Comparison of ENCODE assay signal across 3 fruit fly cellular contexts in the genomic region with DNA sequence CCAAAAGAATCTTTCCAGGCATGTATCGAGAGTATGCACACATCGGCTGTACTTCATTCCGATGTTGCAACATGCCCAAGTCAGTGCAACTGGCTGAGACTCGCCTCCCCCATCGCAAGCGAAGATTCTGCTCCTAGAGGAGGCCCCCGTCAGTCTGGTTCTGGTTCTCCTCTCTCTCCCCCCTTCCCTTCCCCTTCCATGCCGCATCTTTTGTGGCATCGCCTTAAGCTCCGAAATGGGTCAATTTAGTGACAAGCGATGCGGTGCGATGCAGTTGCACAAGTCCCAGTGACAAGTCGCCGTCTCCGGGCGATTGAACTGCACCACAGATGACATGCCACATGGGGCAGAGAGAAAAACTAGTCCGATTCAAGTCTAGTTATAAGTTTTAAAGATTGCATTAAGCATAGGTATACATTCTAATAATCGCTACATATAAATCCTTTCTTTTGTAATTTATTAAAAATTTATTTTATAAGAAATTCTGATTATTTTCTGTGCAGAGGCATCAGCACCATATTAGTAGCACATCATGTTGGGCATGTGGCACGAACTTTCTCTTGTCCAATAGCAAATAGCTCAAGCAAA.
TF ChIP-seq lines count a peak whose summit lies in the region.

No protein-coding gene starts in this region.

- TF ChIP-seq CTCF in whole organism, embryonic (GFP tag; optimal IDR thresholded peaks at IDR 0.05; lab: Kevin White, UChicago) = no peak

TF ChIP-seq in whole organism, embryonic, 481 proteins besides CTCF, POLR2A, EP300 and RAD21 (continues in another document):
- TF ChIP-seq Atf6 (GFP tag; IDR thresholded peaks at IDR 0.05; lab: Robert Waterston, UW) (no peak), CG3838 (GFP tag; optimal IDR thresholded peaks at IDR 0.05; lab: Kevin White, UChicago) (no peak), bsh (GFP tag; optimal IDR thresholded peaks at IDR 0.05; lab: Kevin White, UChicago) (peak in 1 of 2 experiments; percentile 32), CG17361 (GFP tag; IDR thresholded peaks at IDR 0.05; lab: Robert Waterston, UW) (0 out of 3 replicates have a peak, but pooled peaks have one; percentile 7), sima (GFP tag; optimal IDR thresholded peaks at IDR 0.05; lab: Kevin White, UChicago) (no peak), HHEX (GFP tag; optimal IDR thresholded peaks at IDR 0.05; lab: Kevin White, UChicago) (no peak), CG7556 (GFP tag; optimal IDR thresholded peaks at IDR 0.05; lab: Kevin White, UChicago) (no peak), CG12219 (GFP tag; optimal IDR thresholded peaks at IDR 0.05; lab: Kevin White, UChicago) (no peak), CG4707 (GFP tag; optimal IDR thresholded peaks at IDR 0.05; lab: Kevin White, UChicago) (no peak), CG12299 (tag; optimal IDR thresholded peaks at IDR 0.05; lab: Kevin White, UChicago) (no peak), scrt (GFP tag; optimal IDR thresholded peaks at IDR 0.05; lab: Kevin White, UChicago) (no peak), CG3065 (GFP tag; optimal IDR thresholded peaks at IDR 0.05; lab: Kevin White, UChicago) (no peak), ash1 (GFP tag; optimal IDR thresholded peaks at IDR 0.05; lab: Kevin White, UChicago) (no peak), crol (GFP tag; IDR thresholded peaks at IDR 0.05; lab: Robert Waterston, UW) (peak; percentile 64), cato (GFP tag; optimal IDR thresholded peaks at IDR 0.05; lab: Kevin White, UChicago; ENCODE audit: borderline replicate concordance) (no peak), pb (GFP tag; optimal IDR thresholded peaks at IDR 0.05; lab: Kevin White, UChicago) (no peak), Atf3 (GFP tag; optimal IDR thresholded peaks at IDR 0.05; lab: Kevin White, UChicago) (no peak), pzg (GFP tag; optimal IDR thresholded peaks at IDR 0.05; lab: Kevin White, UChicago) (no peak), Myb (GFP tag; optimal IDR thresholded peaks at IDR 0.05; lab: Kevin White, UChicago) (no peak), wdn (GFP tag; IDR thresholded peaks at IDR 0.05; lab: Robert Waterston, UW) (no peak), Gug (GFP tag; IDR thresholded peaks at IDR 0.05; lab: Robert Waterston, UW) (no peak), PHDP (tag; optimal IDR thresholded peaks at IDR 0.05; lab: Kevin White, UChicago) (no peak), Lpt (GFP tag; optimal IDR thresholded peaks at IDR 0.05; lab: Kevin White, UChicago) (no peak), CG3847 (GFP tag; IDR thresholded peaks at IDR 0.05; lab: Robert Waterston, UW) (no peak), CG12942 (GFP tag; optimal IDR thresholded peaks at IDR 0.05; lab: Kevin White, UChicago) (no peak), CG11456 (GFP tag; IDR thresholded peaks at IDR 0.05; lab: Robert Waterston, UW) (no peak), CG8281 (tag; optimal IDR thresholded peaks at IDR 0.05; lab: Kevin White, UChicago) (no peak), CG15696 (tag; optimal IDR thresholded peaks at IDR 0.05; lab: Kevin White, UChicago) (no peak), hth (optimal IDR thresholded peaks at IDR 0.05; lab: Kevin White, UChicago) (no peak)

TF ChIP-seq in whole organism, prepupa, 60 proteins besides CTCF, POLR2A, EP300 and RAD21 (continues in another document):
- TF ChIP-seq Eip93F (GFP tag; optimal IDR thresholded peaks at IDR 0.05; lab: Kevin White, UChicago) (no peak), Ets96B (tag; optimal IDR thresholded peaks at IDR 0.05; lab: Kevin White, UChicago) (peak; percentile 1), CG7368 (GFP tag; optimal IDR thresholded peaks at IDR 0.05; lab: Kevin White, UChicago) (no peak), CG10631 (GFP tag; optimal IDR thresholded peaks at IDR 0.05; lab: Kevin White, UChicago) (peak; percentile 32), salr (GFP tag; optimal IDR thresholded peaks at IDR 0.05; lab: Kevin White, UChicago) (peak in 1 of 2 experiments; percentile 40), CG9139 (GFP tag; optimal IDR thresholded peaks at IDR 0.05; lab: Kevin White, UChicago) (no peak), Sox15 (GFP tag; optimal IDR thresholded peaks at IDR 0.05; lab: Kevin White, UChicago) (no peak), CG15336 (GFP tag; IDR thresholded peaks at IDR 0.05; lab: Robert Waterston, UW) (peak; percentile 74), Hr38 (GFP tag; optimal IDR thresholded peaks at IDR 0.05; lab: Kevin White, UChicago) (no peak), vri (GFP tag; optimal IDR thresholded peaks at IDR 0.05; lab: Kevin White, UChicago) (no peak), ss (GFP tag; optimal IDR thresholded peaks at IDR 0.05; lab: Kevin White, UChicago) (peak; percentile 3 to 28), spab (GFP tag; optimal IDR thresholded peaks at IDR 0.05; lab: Kevin White, UChicago) (no peak), acj6 (GFP tag; optimal IDR thresholded peaks at IDR 0.05; lab: Kevin White, UChicago) (peak; percentile 36), CG11762 (GFP tag; optimal IDR thresholded peaks at IDR 0.05; lab: Kevin White, UChicago; ENCODE audit: insufficient read depth) (peak; percentile 11), CG4318 (GFP tag; optimal IDR thresholded peaks at IDR 0.05; lab: Kevin White, UChicago) (peak; percentile 54), fkh (GFP tag; optimal IDR thresholded peaks at IDR 0.05; lab: Kevin White, UChicago) (no peak), CG6808 (GFP tag; optimal IDR thresholded peaks at IDR 0.05; lab: Kevin White, UChicago) (no peak), CG8632 (GFP tag; optimal IDR thresholded peaks at IDR 0.05; lab: Kevin White, UChicago) (peak; percentile 9), CG32006 (GFP tag; optimal IDR thresholded peaks at IDR 0.05; lab: Kevin White, UChicago) (peak; percentile 78), CG6792 (GFP tag; optimal IDR thresholded peaks at IDR 0.05; lab: Kevin White, UChicago) (no peak), CG3032 (tag; optimal IDR thresholded peaks at IDR 0.05; lab: Kevin White, UChicago) (peak; percentile 20), Gug (GFP tag; IDR thresholded peaks at IDR 0.05; lab: Robert Waterston, UW) (peak; percentile 20; the same call in 1 of the 2 replicates), Eip75B (GFP tag; optimal IDR thresholded peaks at IDR 0.05; lab: Kevin White, UChicago) (no peak), Eip78C (GFP tag; lab: Kevin White, UChicago) (peak; percentile 83), CG8119 (GFP tag; IDR thresholded peaks at IDR 0.05; lab: Robert Waterston, UW) (peak; percentile 65), Lpt (GFP tag; optimal IDR thresholded peaks at IDR 0.05; lab: Kevin White, UChicago) (no peak), topi (GFP tag; optimal IDR thresholded peaks at IDR 0.05; lab: Kevin White, UChicago) (no peak), CG6276 (GFP tag; optimal IDR thresholded peaks at IDR 0.05; lab: Kevin White, UChicago) (peak; percentile 38), Hr39 (GFP tag; optimal IDR thresholded peaks at IDR 0.05; lab: Kevin White, UChicago) (no peak), CG10669 (GFP tag; optimal IDR thresholded peaks at IDR 0.05; lab: Kevin White, UChicago) (peak; percentile 7)

TF ChIP-seq in whole organism, pupa, 21 proteins besides CTCF, POLR2A, EP300 and RAD21:
- TF ChIP-seq Pif1A (GFP tag; optimal IDR thresholded peaks at IDR 0.05; lab: Kevin White, UChicago) = peak; percentile 42
- TF ChIP-seq CG8159 (tag; optimal IDR thresholded peaks at IDR 0.05; lab: Kevin White, UChicago) = no peak
- TF ChIP-seq CG4496 (GFP tag; IDR thresholded peaks at IDR 0.05; lab: Robert Waterston, UW) = peak; percentile 10; the same call in 1 of the 3 replicates
- peak; percentile 31 for TF ChIP-seq CG15710 (tag; optimal IDR thresholded peaks at IDR 0.05; lab: Kevin White, UChicago)
- peak; percentile 49 for TF ChIP-seq CG13204 (GFP tag; optimal IDR thresholded peaks at IDR 0.05; lab: Kevin White, UChicago)
- no peak for TF ChIP-seq CG34367 (tag; optimal IDR thresholded peaks at IDR 0.05; lab: Kevin White, UChicago)
- peak; percentile 73 for TF ChIP-seq CG14655 (GFP tag; optimal IDR thresholded peaks at IDR 0.05; lab: Kevin White, UChicago)
- TF ChIP-seq CG17806 (tag; optimal IDR thresholded peaks at IDR 0.05; lab: Kevin White, UChicago) = peak; percentile 40
- TF ChIP-seq CG12605 (GFP tag; IDR thresholded peaks at IDR 0.05; lab: Robert Waterston, UW) = no peak
- peak; percentile 68 for TF ChIP-seq EcR (GFP tag; optimal IDR thresholded peaks at IDR 0.05; lab: Kevin White, UChicago)
- TF ChIP-seq rn (GFP tag; IDR thresholded peaks at IDR 0.05; lab: Robert Waterston, UW) = no peak
- TF ChIP-seq CG9948 (tag; optimal IDR thresholded peaks at IDR 0.05; lab: Kevin White, UChicago) = peak; percentile 23
- peak; percentile 61 for TF ChIP-seq CG8301 (tag; optimal IDR thresholded peaks at IDR 0.05; lab: Kevin White, UChicago)
- TF ChIP-seq fd96Ca (GFP tag; IDR thresholded peaks at IDR 0.05; lab: Robert Waterston, UW) = peak; percentile 53; the same call in 2 of the 3 replicates
- no peak for TF ChIP-seq CG10348 (GFP tag; IDR thresholded peaks at IDR 0.05; lab: Robert Waterston, UW)
- TF ChIP-seq Pif1B (GFP tag; optimal IDR thresholded peaks at IDR 0.05; lab: Kevin White, UChicago) = peak; percentile 16
- TF ChIP-seq D1 (tag; optimal IDR thresholded peaks at IDR 0.05; lab: Kevin White, UChicago) = no peak
- no peak; the same call in 1 of the 2 replicates for TF ChIP-seq Ets98B (GFP tag; IDR thresholded peaks at IDR 0.05; lab: Robert Waterston, UW)
- no peak for TF ChIP-seq gl (tag; optimal IDR thresholded peaks at IDR 0.05; lab: Kevin White, UChicago)
- TF ChIP-seq CG32121 (GFP tag; IDR thresholded peaks at IDR 0.05; lab: Robert Waterston, UW) = peak; percentile 62
- no peak for TF ChIP-seq Snoo (tag; optimal IDR thresholded peaks at IDR 0.05; lab: Kevin White, UChicago)
